Fruit fly (Drosophila melanogaster): ENCODE measurements around the gene noc.

The noc gene

dm6 chr2L:14495506-14495983 lies 4.9 kb downstream of the noc start (continued):
- TF ChIP-seq ken (GFP tag; IDR thresholded peaks at IDR 0.05) (0 out of 3 replicates have a peak, but pooled peaks have one; percentile 3), Doc3 (GFP tag; IDR thresholded peaks at IDR 0.05; ENCODE audit: partially characterized antibody) (no peak), chm (GFP tag; IDR thresholded peaks at IDR 0.05) (peak; percentile 54; the same call in 1 of the 2 replicates), tll (GFP tag; optimal IDR thresholded peaks at IDR 0.05) (no peak), salm (tag; optimal IDR thresholded peaks at IDR 0.05) (no peak), CG7963 (GFP tag; IDR thresholded peaks at IDR 0.05; ENCODE audit: partially characterized antibody) (peak; percentile 73), CG8281 (tag; optimal IDR thresholded peaks at IDR 0.05) (no peak), CG31365 (tag; optimal IDR thresholded peaks at IDR 0.05) (no peak), Kr (GFP tag; optimal IDR thresholded peaks at IDR 0.05) (no peak), Dip3 (GFP tag; optimal IDR thresholded peaks at IDR 0.05) (no peak), CG16815 (GFP tag; optimal IDR thresholded peaks at IDR 0.05) (no peak), CG12744 (GFP tag; optimal IDR thresholded peaks at IDR 0.05) (no peak), sens-2 (GFP tag; IDR thresholded peaks at IDR 0.05) (no peak), Bteb2 (GFP tag; optimal IDR thresholded peaks at IDR 0.05) (no peak), gce (GFP tag; IDR thresholded peaks at IDR 0.05) (0 out of 3 replicates have a peak, but pooled peaks have one; percentile 34), BtbVII (GFP tag; optimal IDR thresholded peaks at IDR 0.05) (no peak), sr (GFP tag; IDR thresholded peaks at IDR 0.05) (peak; percentile 30; the same call in 1 of the 3 replicates), CG13624 (GFP tag; optimal IDR thresholded peaks at IDR 0.05) (no peak), Dfd (GFP tag; optimal IDR thresholded peaks at IDR 0.05) (no peak), schlank (tag; optimal IDR thresholded peaks at IDR 0.05) (no peak), Abd-B (GFP tag; optimal IDR thresholded peaks at IDR 0.05) (no peak), cg (GFP tag; optimal IDR thresholded peaks at IDR 0.05) (no peak), caup (GFP tag; optimal IDR thresholded peaks at IDR 0.05; ENCODE audit: severe bottlenecking) (no peak), gsb (GFP tag; IDR thresholded peaks at IDR 0.05) (no peak), fd102C (GFP tag; optimal IDR thresholded peaks at IDR 0.05) (no peak), sens (GFP tag) (peak; percentile 74), slou (GFP tag; optimal IDR thresholded peaks at IDR 0.05) (no peak), Rx (GFP tag; IDR thresholded peaks at IDR 0.05) (no peak), zf30C (GFP tag; optimal IDR thresholded peaks at IDR 0.05) (no peak), grau (tag; optimal IDR thresholded peaks at IDR 0.05) (no peak), CG1529 (GFP tag; optimal IDR thresholded peaks at IDR 0.05) (peak; percentile 12), CG14710 (tag; optimal IDR thresholded peaks at IDR 0.05) (no peak), nau (GFP tag; optimal IDR thresholded peaks at IDR 0.05) (no peak), zfh1 (GFP tag; IDR thresholded peaks at IDR 0.05) (peak; percentile 56; the same call in 1 of the 3 replicates), E2f1 (GFP tag; IDR thresholded peaks at IDR 0.05) (no peak), Hsf (GFP tag; optimal IDR thresholded peaks at IDR 0.05) (no peak), dmrt11E (tag; optimal IDR thresholded peaks at IDR 0.05) (no peak), unc-4 (GFP tag; IDR thresholded peaks at IDR 0.05; ENCODE audit: partially characterized antibody) (no peak), CG11247 (GFP tag; IDR thresholded peaks at IDR 0.05) (peak; percentile 20; the same call in 1 of the 2 replicates), CG15514 (GFP tag; optimal IDR thresholded peaks at IDR 0.05) (no peak), gcm (GFP tag; optimal IDR thresholded peaks at IDR 0.05) (no peak), eyg (GFP tag; optimal IDR thresholded peaks at IDR 0.05) (no peak), Fer3 (tag; optimal IDR thresholded peaks at IDR 0.05) (no peak), CG11695 (GFP tag; IDR thresholded peaks at IDR 0.05) (no peak), HLHmδ (GFP tag; optimal IDR thresholded peaks at IDR 0.05) (no peak), mld (GFP tag; IDR thresholded peaks at IDR 0.05; ENCODE audit: partially characterized antibody) (peak; percentile 90), wdn (GFP tag; IDR thresholded peaks at IDR 0.05) (no peak), corto (GFP tag; optimal IDR thresholded peaks at IDR 0.05) (no peak), CG7556 (GFP tag; optimal IDR thresholded peaks at IDR 0.05) (no peak), odd (GFP tag; optimal IDR thresholded peaks at IDR 0.05) (no peak)

Data from whole organism, embryonic.